4 fruit fly cellular contexts compared by ENCODE assay signal in genomic region chr3R:8896740-8897139, dm6.
A peak's percentile ranks its signal among the peaks of the same experiment; 100 is the strongest.
TF ChIP-seq lines count a peak whose summit lies in the region.

No protein-coding gene starts in this region.

- peak; percentile 16 for TF ChIP-seq CTCF in whole organism, embryonic (GFP tag; optimal IDR thresholded peaks at IDR 0.05; lab: Kevin White, UChicago)

TF ChIP-seq in whole organism, embryonic, 481 proteins besides CTCF, POLR2A, EP300 and RAD21 (continues in another document):
- TF ChIP-seq CG12071 (GFP tag; optimal IDR thresholded peaks at IDR 0.05; lab: Kevin White, UChicago), result peak; percentile 33
- no peak for TF ChIP-seq pros (GFP tag; optimal IDR thresholded peaks at IDR 0.05; lab: Kevin White, UChicago)
- peak; percentile 46; the same call in 2 of the 3 replicates for TF ChIP-seq B-H1 (GFP tag; IDR thresholded peaks at IDR 0.05; lab: Robert Waterston, UW)
- peak; percentile 53 for TF ChIP-seq CG14710 (tag; optimal IDR thresholded peaks at IDR 0.05; lab: Kevin White, UChicago)
- peak; percentile 36 for TF ChIP-seq CG4328 (GFP tag; optimal IDR thresholded peaks at IDR 0.05; lab: Kevin White, UChicago)
- 0 out of 3 replicates have a peak, but pooled peaks have one; percentile 45 for TF ChIP-seq H15 (GFP tag; IDR thresholded peaks at IDR 0.05; lab: Robert Waterston, UW)
- TF ChIP-seq ro (GFP tag; IDR thresholded peaks at IDR 0.05; lab: Robert Waterston, UW), result no peak
- TF ChIP-seq tio (GFP tag; optimal IDR thresholded peaks at IDR 0.05; lab: Kevin White, UChicago), result peak; percentile 48
- peak; percentile 71 for TF ChIP-seq CG7786 (GFP tag; optimal IDR thresholded peaks at IDR 0.05; lab: Kevin White, UChicago)
- TF ChIP-seq CG11093 (GFP tag; IDR thresholded peaks at IDR 0.05; lab: Robert Waterston, UW), result no peak
- no peak for TF ChIP-seq stc (GFP tag; IDR thresholded peaks at IDR 0.05; lab: Robert Waterston, UW)
- TF ChIP-seq CG30431 (GFP tag; optimal IDR thresholded peaks at IDR 0.05; lab: Kevin White, UChicago), result no peak
- TF ChIP-seq CG6689 (GFP tag; IDR thresholded peaks at IDR 0.05; lab: Robert Waterston, UW), result peak; percentile 67
- peak; percentile 65 for TF ChIP-seq Med (GFP tag; lab: Kevin White, UChicago)
- peak; percentile 68 for TF ChIP-seq Blimp-1 (GFP tag; optimal IDR thresholded peaks at IDR 0.05; lab: Kevin White, UChicago)
- TF ChIP-seq croc (GFP tag; conservative IDR thresholded peaks at IDR 0.05; lab: Robert Waterston, UW), result peak; percentile 40; the same call in 2 of the 3 replicates
- TF ChIP-seq CG2120 (GFP tag; optimal IDR thresholded peaks at IDR 0.05; lab: Kevin White, UChicago), result peak; percentile 78
- TF ChIP-seq cwo (GFP tag; optimal IDR thresholded peaks at IDR 0.05; lab: Kevin White, UChicago), result peak; percentile 60
- TF ChIP-seq CG11696 (GFP tag; IDR thresholded peaks at IDR 0.05; lab: Robert Waterston, UW), result no peak
- peak; percentile 54 for TF ChIP-seq CG3163 (GFP tag; optimal IDR thresholded peaks at IDR 0.05; lab: Kevin White, UChicago)
- no peak for TF ChIP-seq exex (tag; optimal IDR thresholded peaks at IDR 0.05; lab: Kevin White, UChicago)
- no peak for TF ChIP-seq Hr78 (GFP tag; optimal IDR thresholded peaks at IDR 0.05; lab: Kevin White, UChicago)
- TF ChIP-seq Poxn (GFP tag; IDR thresholded peaks at IDR 0.05; lab: Robert Waterston, UW), result no peak

TF ChIP-seq in whole organism, prepupa, 60 proteins besides CTCF, POLR2A, EP300 and RAD21 (continues in another document):
- peak; percentile 1 for TF ChIP-seq fkh (GFP tag; optimal IDR thresholded peaks at IDR 0.05; lab: Kevin White, UChicago)
- no peak for TF ChIP-seq Blimp-1 (GFP tag; optimal IDR thresholded peaks at IDR 0.05; lab: Kevin White, UChicago)
- TF ChIP-seq Eip93F (GFP tag; optimal IDR thresholded peaks at IDR 0.05; lab: Kevin White, UChicago), result no peak
- peak; percentile 85 for TF ChIP-seq Hr4 (GFP tag; optimal IDR thresholded peaks at IDR 0.05; lab: Kevin White, UChicago)
- TF ChIP-seq Ets96B (tag; optimal IDR thresholded peaks at IDR 0.05; lab: Kevin White, UChicago), result peak; percentile 25
- peak; percentile 82 for TF ChIP-seq CG6163 (GFP tag; IDR thresholded peaks at IDR 0.05; lab: Robert Waterston, UW)
- peak; percentile 45 for TF ChIP-seq CG11762 (GFP tag; optimal IDR thresholded peaks at IDR 0.05; lab: Kevin White, UChicago; ENCODE audit: insufficient read depth)
- TF ChIP-seq acj6 (GFP tag; optimal IDR thresholded peaks at IDR 0.05; lab: Kevin White, UChicago), result peak; percentile 62
- peak; percentile 46 for TF ChIP-seq CG10631 (GFP tag; optimal IDR thresholded peaks at IDR 0.05; lab: Kevin White, UChicago)
- TF ChIP-seq CG3032 (tag; optimal IDR thresholded peaks at IDR 0.05; lab: Kevin White, UChicago), result peak; percentile 18
- TF ChIP-seq CG8632 (GFP tag; optimal IDR thresholded peaks at IDR 0.05; lab: Kevin White, UChicago), result peak; percentile 36
- peak; percentile 69 for TF ChIP-seq topi (GFP tag; optimal IDR thresholded peaks at IDR 0.05; lab: Kevin White, UChicago)
- TF ChIP-seq CG34406 (GFP tag; optimal IDR thresholded peaks at IDR 0.05; lab: Kevin White, UChicago), result peak; percentile 60
- peak; percentile 47 for TF ChIP-seq CG7368 (GFP tag; optimal IDR thresholded peaks at IDR 0.05; lab: Kevin White, UChicago)
- TF ChIP-seq OdsH (GFP tag; optimal IDR thresholded peaks at IDR 0.05; lab: Kevin White, UChicago), result peak; percentile 74
- TF ChIP-seq CG11294 (GFP tag; IDR thresholded peaks at IDR 0.05; lab: Robert Waterston, UW), result peak; percentile 62
- TF ChIP-seq Hr39 (GFP tag; optimal IDR thresholded peaks at IDR 0.05; lab: Kevin White, UChicago), result peak; percentile 74
- TF ChIP-seq spab (GFP tag; optimal IDR thresholded peaks at IDR 0.05; lab: Kevin White, UChicago), result peak; percentile 2
- peak; percentile 49 for TF ChIP-seq Ets21C (GFP tag; optimal IDR thresholded peaks at IDR 0.05; lab: Kevin White, UChicago)
- peak; percentile 12 for TF ChIP-seq Sox15 (GFP tag; optimal IDR thresholded peaks at IDR 0.05; lab: Kevin White, UChicago)
- TF ChIP-seq CG6792 (GFP tag; optimal IDR thresholded peaks at IDR 0.05; lab: Kevin White, UChicago), result peak; percentile 67
- peak; percentile 69 for TF ChIP-seq Sox14 (GFP tag; optimal IDR thresholded peaks at IDR 0.05; lab: Kevin White, UChicago)
- TF ChIP-seq CG8319 (GFP tag; optimal IDR thresholded peaks at IDR 0.05; lab: Kevin White, UChicago), result no peak

TF ChIP-seq in whole organism, pupa, 21 proteins besides CTCF, POLR2A, EP300 and RAD21:
- peak; percentile 75 for TF ChIP-seq CG14655 (GFP tag; optimal IDR thresholded peaks at IDR 0.05; lab: Kevin White, UChicago)
- 0 out of 2 replicates have a peak, but pooled peaks have one; percentile 21 for TF ChIP-seq CG10348 (GFP tag; IDR thresholded peaks at IDR 0.05; lab: Robert Waterston, UW)
- TF ChIP-seq Pif1B (GFP tag; optimal IDR thresholded peaks at IDR 0.05; lab: Kevin White, UChicago), result peak; percentile 41
- no peak for TF ChIP-seq CG13204 (GFP tag; optimal IDR thresholded peaks at IDR 0.05; lab: Kevin White, UChicago)
- peak; percentile 30; the same call in 1 of the 2 replicates for TF ChIP-seq rn (GFP tag; IDR thresholded peaks at IDR 0.05; lab: Robert Waterston, UW)
- TF ChIP-seq Ets98B (GFP tag; IDR thresholded peaks at IDR 0.05; lab: Robert Waterston, UW), result peak; percentile 83
- TF ChIP-seq CG8159 (tag; optimal IDR thresholded peaks at IDR 0.05; lab: Kevin White, UChicago), result peak; percentile 41
- TF ChIP-seq CG32121 (GFP tag; IDR thresholded peaks at IDR 0.05; lab: Robert Waterston, UW), result peak; percentile 81
- no peak for TF ChIP-seq CG34367 (tag; optimal IDR thresholded peaks at IDR 0.05; lab: Kevin White, UChicago)
- TF ChIP-seq EcR (GFP tag; optimal IDR thresholded peaks at IDR 0.05; lab: Kevin White, UChicago), result no peak
- TF ChIP-seq fd96Ca (GFP tag; IDR thresholded peaks at IDR 0.05; lab: Robert Waterston, UW), result 0 out of 3 replicates have a peak, but pooled peaks have one; percentile 38
- TF ChIP-seq CG9948 (tag; optimal IDR thresholded peaks at IDR 0.05; lab: Kevin White, UChicago), result peak; percentile 30
- peak; percentile 81 for TF ChIP-seq CG4496 (GFP tag; IDR thresholded peaks at IDR 0.05; lab: Robert Waterston, UW)
- peak; percentile 38 for TF ChIP-seq Pif1A (GFP tag; optimal IDR thresholded peaks at IDR 0.05; lab: Kevin White, UChicago)
- TF ChIP-seq CG15710 (tag; optimal IDR thresholded peaks at IDR 0.05; lab: Kevin White, UChicago), result peak; percentile 43
- TF ChIP-seq Snoo (tag; optimal IDR thresholded peaks at IDR 0.05; lab: Kevin White, UChicago), result peak; percentile 35
- TF ChIP-seq CG17806 (tag; optimal IDR thresholded peaks at IDR 0.05; lab: Kevin White, UChicago), result peak; percentile 42
- peak; percentile 81 for TF ChIP-seq CG8301 (tag; optimal IDR thresholded peaks at IDR 0.05; lab: Kevin White, UChicago)
- TF ChIP-seq D1 (tag; optimal IDR thresholded peaks at IDR 0.05; lab: Kevin White, UChicago), result no peak
- no peak for TF ChIP-seq gl (tag; optimal IDR thresholded peaks at IDR 0.05; lab: Kevin White, UChicago)
- TF ChIP-seq CG12605 (GFP tag; IDR thresholded peaks at IDR 0.05; lab: Robert Waterston, UW), result peak; percentile 73; the same call in 1 of the 2 replicates

TF ChIP-seq in whole organism, wandering third instar larva, 38 proteins besides CTCF, POLR2A, EP300 and RAD21:
- TF ChIP-seq sv (GFP tag; optimal IDR thresholded peaks at IDR 0.05; lab: Kevin White, UChicago) (peak; percentile 54), lola (GFP tag; optimal IDR thresholded peaks at IDR 0.05; lab: Kevin White, UChicago) (no peak), woc (GFP tag; optimal IDR thresholded peaks at IDR 0.05; lab: Kevin White, UChicago) (peak; percentile 34), dmrt93B (GFP tag; optimal IDR thresholded peaks at IDR 0.05; lab: Kevin White, UChicago) (peak; percentile 14), OdsH (GFP tag; optimal IDR thresholded peaks at IDR 0.05; lab: Kevin White, UChicago) (peak; percentile 60), jim (GFP tag; optimal IDR thresholded peaks at IDR 0.05; lab: Kevin White, UChicago) (no peak), ey (GFP tag; optimal IDR thresholded peaks at IDR 0.05; lab: Kevin White, UChicago) (peak; percentile 77), GATAd (GFP tag; optimal IDR thresholded peaks at IDR 0.05; lab: Kevin White, UChicago) (no peak), foxo (GFP tag; optimal IDR thresholded peaks at IDR 0.05; lab: Kevin White, UChicago) (peak in 1 of 2 experiments; percentile 74), Hnf4 (GFP tag; optimal IDR thresholded peaks at IDR 0.05; lab: Kevin White, UChicago) (peak; percentile 42), h (GFP tag; optimal IDR thresholded peaks at IDR 0.05; lab: Kevin White, UChicago) (peak; percentile 69), rgr (GFP tag; optimal IDR thresholded peaks at IDR 0.05; lab: Kevin White, UChicago) (peak; percentile 71), Hr78 (GFP tag; optimal IDR thresholded peaks at IDR 0.05; lab: Kevin White, UChicago) (no peak), psq (GFP tag; optimal IDR thresholded peaks at IDR 0.05; lab: Kevin White, UChicago) (peak; percentile 48), Sp1 (GFP tag; optimal IDR thresholded peaks at IDR 0.05; lab: Kevin White, UChicago) (peak; percentile 55), fru (GFP tag; optimal IDR thresholded peaks at IDR 0.05; lab: Kevin White, UChicago) (peak; percentile 70), HLH106 (tag; optimal IDR thresholded peaks at IDR 0.05; lab: Kevin White, UChicago) (peak; percentile 59), br (GFP tag; optimal IDR thresholded peaks at IDR 0.05; lab: Kevin White, UChicago) (peak; percentile 67)

Comparison
In these comparisons a context has a peak if more than half of its experiments do, and no peak if none do; other contexts are left out.
1. Of the 7 proteins assayed by ChIP-seq in both whole organism, embryonic and whole organism, prepupa: peak only in whole organism, embryonic: Blimp-1 and CG6854; only in whole organism, prepupa: CG16779, Hr39 and Lpt; in both: Gug and Sox102F; in neither: 0.